Worm (Caenorhabditis elegans): ENCODE data around the gene ZK757.2.

ZK757.2 gene

ce11 chrIII:9867780-9868503 lies 10.8 kb downstream of the ZK757.2 start, which contains the start of gene dhhc-4 (continued):
- peak; percentile 11 for TF ChIP-seq pha-2 (tag; optimal IDR thresholded peaks at IDR 0.05)
- TF ChIP-seq ahr-1 (tag; optimal IDR thresholded peaks at IDR 0.05) = peak; percentile 6
- no peak for TF ChIP-seq dmd-4 (tag; optimal IDR thresholded peaks at IDR 0.05; ENCODE audit: borderline replicate concordance)
- TF ChIP-seq K02D7.2 (tag; optimal IDR thresholded peaks at IDR 0.05) = no peak
- TF ChIP-seq ref-2 (tag; optimal IDR thresholded peaks at IDR 0.05) = peak; percentile 9
- TF ChIP-seq tbx-2 (tag; optimal IDR thresholded peaks at IDR 0.05) = peak; percentile 81
- peak; percentile 79 for TF ChIP-seq elt-2 (tag; optimal IDR thresholded peaks at IDR 0.05)
- TF ChIP-seq sox-2 (GFP tag; IDR thresholded peaks at IDR 0.05) = no peak
- TF ChIP-seq ceh-30 (tag; optimal IDR thresholded peaks at IDR 0.05) = no peak
- peak; percentile 90 for TF ChIP-seq ceh-31 (tag; optimal IDR thresholded peaks at IDR 0.05)
- TF ChIP-seq nfya-1 (tag; optimal IDR thresholded peaks at IDR 0.05) = peak; percentile 0
- TF ChIP-seq ceh-34 (tag; optimal IDR thresholded peaks at IDR 0.05) = peak; percentile 19
- no peak for TF ChIP-seq C38D4.7 (GFP tag; optimal IDR thresholded peaks at IDR 0.05)
- no peak for TF ChIP-seq nhr-11 (tag; optimal IDR thresholded peaks at IDR 0.05)
- TF ChIP-seq unc-55 (GFP tag; optimal IDR thresholded peaks at IDR 0.05) = peak; percentile 3
- TF ChIP-seq T23F11.4 (GFP tag; optimal IDR thresholded peaks at IDR 0.05) = no peak
- TF ChIP-seq ceh-18 (tag; optimal IDR thresholded peaks at IDR 0.05) = no peak
- no peak for TF ChIP-seq ceh-45 (GFP tag; IDR thresholded peaks at IDR 0.05)
- TF ChIP-seq sdc-2 (tag; optimal IDR thresholded peaks at IDR 0.05) = no peak
- no peak for TF ChIP-seq nhr-232 (tag; optimal IDR thresholded peaks at IDR 0.05)
- TF ChIP-seq ceh-19 (GFP tag; optimal IDR thresholded peaks at IDR 0.05) = no peak
- TF ChIP-seq F13H6.1 (tag; optimal IDR thresholded peaks at IDR 0.05) = no peak
- no peak for TF ChIP-seq ceh-9 (tag; optimal IDR thresholded peaks at IDR 0.05)
- peak; percentile 58 for TF ChIP-seq unc-86 (tag; optimal IDR thresholded peaks at IDR 0.05)
- TF ChIP-seq unc-3 (GFP tag; conservative IDR thresholded peaks at IDR 0.05) = no peak
- TF ChIP-seq unc-3 (tag; optimal IDR thresholded peaks at IDR 0.05) = no peak
- no peak for TF ChIP-seq che-1 (tag; optimal IDR thresholded peaks at IDR 0.05)
- TF ChIP-seq pha-4 (tag; optimal IDR thresholded peaks at IDR 0.05) = no peak

- TF ChIP-seq ceh-2 (tag; optimal IDR thresholded peaks at IDR 0.05) (no peak), unc-42 (tag; optimal IDR thresholded peaks at IDR 0.05) (peak; percentile 94), rnt-1 (tag; optimal IDR thresholded peaks at IDR 0.05) (no peak), C38D4.7 (GFP tag; optimal IDR thresholded peaks at IDR 0.05) (no peak), odd-2 (tag; optimal IDR thresholded peaks at IDR 0.05) (no peak), ceh-22 (tag; optimal IDR thresholded peaks at IDR 0.05) (no peak), unc-86 (tag; optimal IDR thresholded peaks at IDR 0.05) (no peak)
Measured at ce11 chrIII:9867352-9867751, 11.4 kb downstream of the ZK757.2 start.

- TF ChIP-seq ceh-24 (tag; optimal IDR thresholded peaks at IDR 0.05) (no peak), ceh-18 (tag; optimal IDR thresholded peaks at IDR 0.05) (no peak), tbx-7 (tag; optimal IDR thresholded peaks at IDR 0.05) (no peak), ceh-31 (tag; optimal IDR thresholded peaks at IDR 0.05) (no peak), hlh-6 (tag; optimal IDR thresholded peaks at IDR 0.05) (no peak), elt-4 (tag; optimal IDR thresholded peaks at IDR 0.05) (no peak), pha-2 (tag; optimal IDR thresholded peaks at IDR 0.05) (no peak), sdc-2 (tag; optimal IDR thresholded peaks at IDR 0.05) (no peak), sox-2 (GFP tag; IDR thresholded peaks at IDR 0.05) (no peak), nfya-1 (tag; optimal IDR thresholded peaks at IDR 0.05) (no peak), hlh-30 (tag; optimal IDR thresholded peaks at IDR 0.05; ENCODE audit: insufficient read depth) (no peak), ceh-45 (GFP tag; IDR thresholded peaks at IDR 0.05) (no peak), lin-11 (tag; optimal IDR thresholded peaks at IDR 0.05) (no peak), ets-4 (tag; optimal IDR thresholded peaks at IDR 0.05) (no peak), Y22D7AL.16 (tag; optimal IDR thresholded peaks at IDR 0.05) (no peak), ttx-3 (tag; optimal IDR thresholded peaks at IDR 0.05) (no peak), lim-6 (tag; optimal IDR thresholded peaks at IDR 0.05) (no peak), madf-2 (tag; optimal IDR thresholded peaks at IDR 0.05) (no peak), pax-1 (tag; optimal IDR thresholded peaks at IDR 0.05) (no peak)
Measured at ce11 chrIII:9862469-9862868, 16.3 kb downstream of the ZK757.2 start.

Measured in whole organism, late embryonic.